Worm (Caenorhabditis elegans) whole organism, young adult: ENCODE data around the gene ugt-6.

Experiments used
- F23B12.7 ChIP-seq: sonication (generic microtip); optimal IDR thresholded peaks from 2 replicates; lab custom pipeline; 2017; ENCODE audit warnings: missing genetic modification characterization, mild to moderate bottlenecking, missing compliant biosample characterization, antibody characterized with exemption, moderate library complexity; ENCODE audit not compliant: insufficient read depth
- F37B4.10 ChIP-seq: fragments of 200-800 bp; sonication (Bioruptor generic); IDR thresholded peaks from 2 replicates; pipeline ENCODE4 v1.3.6; 2022; ENCODE audit warnings: missing genetic modification characterization, missing compliant biosample characterization
- F49E8.2 ChIP-seq: sonication (generic microtip); optimal IDR thresholded peaks from 3 replicates; lab custom pipeline; 2017; ENCODE audit warnings: missing genetic modification characterization, mild to moderate bottlenecking, missing compliant biosample characterization, antibody characterized with exemption, moderate library complexity; ENCODE audit not compliant: insufficient read depth
- Y53G8AR.9 ChIP-seq: fragments of 200-800 bp; sonication (Bioruptor generic); conservative IDR thresholded peaks from 2 replicates; pipeline ENCODE4 v1.3.6; 2022; ENCODE audit warnings: missing genetic modification reagents, missing genetic modification characterization, missing compliant biosample characterization
- dpl-1 ChIP-seq: fragments of 150-350 bp; optimal IDR thresholded peaks from 2 replicates; lab custom pipeline; 2014; ENCODE audit warnings: missing biosample characterization, missing genetic modification reagents, missing genetic modification characterization
- hlh-12 ChIP-seq: sonication (generic microtip); optimal IDR thresholded peaks from 2 replicates; lab custom pipeline; 2016; ENCODE audit warnings: missing genetic modification characterization, missing compliant biosample characterization
- lin-40 ChIP-seq: sonication (generic microtip); optimal IDR thresholded peaks from 2 replicates; lab custom pipeline; 2016; ENCODE audit warnings: missing genetic modification characterization, mild to moderate bottlenecking, missing compliant biosample characterization, missing genotype, missing genetic modification reagents
- madf-8 ChIP-seq: fragments of 200-800 bp; sonication (Bioruptor generic); conservative IDR thresholded peaks from 2 replicates; pipeline ENCODE4 v1.3.6; 2022; ENCODE audit warnings: missing genetic modification reagents, missing genetic modification characterization, missing compliant biosample characterization
- nfya-1 ChIP-seq: sonication (generic microtip); optimal IDR thresholded peaks from 2 replicates; lab custom pipeline; 2017; ENCODE audit warnings: antibody characterized with exemption, missing compliant biosample characterization, missing genetic modification characterization, borderline replicate concordance; ENCODE audit not compliant: insufficient read depth
- nhr-120 ChIP-seq: fragments of 200-800 bp; sonication (Bioruptor generic); IDR thresholded peaks from 2 replicates; pipeline ENCODE4 v1.3.6; 2022; ENCODE audit warnings: missing genetic modification characterization, missing compliant biosample characterization
- rec-8 ChIP-seq, 2 experiments: sonication (generic microtip); optimal IDR thresholded peaks; 2 replicates each; lab custom pipeline; 2016; ENCODE audit warnings: mild to moderate bottlenecking in 2 of 2, missing genetic modification characterization in 2 of 2, missing genetic modification reagents in 2 of 2, missing genotype in 2 of 2, missing biosample characterization in 1 of 2, missing compliant biosample characterization in 1 of 2, moderate library complexity in 1 of 2
- somi-1 ChIP-seq: fragments of 200-800 bp; sonication (Bioruptor generic); optimal IDR thresholded peaks from 2 replicates; lab custom pipeline; 2018; ENCODE audit warnings: mild to moderate bottlenecking, missing genetic modification characterization, missing compliant biosample characterization
- unc-130 ChIP-seq: sonication (generic microtip); optimal IDR thresholded peaks from 2 replicates; lab custom pipeline; 2016; ENCODE audit warnings: missing genetic modification reagents, missing genetic modification characterization, missing compliant biosample characterization

DNA sequence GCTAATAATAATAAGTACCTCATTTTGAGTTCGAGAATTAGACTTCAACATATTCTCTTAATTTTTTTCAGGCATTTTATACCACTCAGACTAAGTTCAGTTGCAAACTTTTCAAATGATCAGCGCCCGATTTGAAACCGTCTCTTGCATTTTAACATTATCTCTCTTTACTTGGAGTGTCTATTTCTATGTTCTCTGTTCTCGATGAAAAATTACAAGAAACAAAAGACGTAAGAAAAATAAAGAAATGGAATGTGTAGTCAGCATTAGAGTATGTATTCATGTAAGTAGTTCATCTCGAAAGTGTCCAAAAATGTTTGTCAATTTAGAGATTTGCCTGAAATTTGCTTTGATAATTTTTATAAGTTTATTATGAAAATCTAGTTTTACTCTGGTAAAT lies 2.1 kb upstream of the ugt-6 start, which contains the start of gene ugt-3:
- no peak for TF ChIP-seq F37B4.10 (GFP tag; lab: Robert Waterston, UW)
- no peak for TF ChIP-seq F23B12.7 (tag; lab: Kevin White, UChicago)
- no peak for TF ChIP-seq rec-8 (tag; optimal IDR thresholded peaks at IDR 0.05; lab: Kevin White, UChicago)
- no peak for TF ChIP-seq dpl-1
- no peak for TF ChIP-seq hlh-12
- TF ChIP-seq madf-8 (GFP tag; lab: Robert Waterston, UW): no peak
- TF ChIP-seq Y53G8AR.9 (GFP tag; lab: Robert Waterston, UW): no peak
- no peak for TF ChIP-seq somi-1 (GFP tag; lab: Kevin White, UChicago)
- TF ChIP-seq unc-130: no peak
- no peak for TF ChIP-seq F49E8.2 (tag; lab: Kevin White, UChicago)
- no peak for TF ChIP-seq nfya-1 (tag; lab: Kevin White, UChicago)
- no peak for TF ChIP-seq nhr-120
- no peak for TF ChIP-seq lin-40 (tag; lab: Kevin White, UChicago)
